Fruit fly (Drosophila melanogaster): ENCODE results near the gene Fim.

DNA sequence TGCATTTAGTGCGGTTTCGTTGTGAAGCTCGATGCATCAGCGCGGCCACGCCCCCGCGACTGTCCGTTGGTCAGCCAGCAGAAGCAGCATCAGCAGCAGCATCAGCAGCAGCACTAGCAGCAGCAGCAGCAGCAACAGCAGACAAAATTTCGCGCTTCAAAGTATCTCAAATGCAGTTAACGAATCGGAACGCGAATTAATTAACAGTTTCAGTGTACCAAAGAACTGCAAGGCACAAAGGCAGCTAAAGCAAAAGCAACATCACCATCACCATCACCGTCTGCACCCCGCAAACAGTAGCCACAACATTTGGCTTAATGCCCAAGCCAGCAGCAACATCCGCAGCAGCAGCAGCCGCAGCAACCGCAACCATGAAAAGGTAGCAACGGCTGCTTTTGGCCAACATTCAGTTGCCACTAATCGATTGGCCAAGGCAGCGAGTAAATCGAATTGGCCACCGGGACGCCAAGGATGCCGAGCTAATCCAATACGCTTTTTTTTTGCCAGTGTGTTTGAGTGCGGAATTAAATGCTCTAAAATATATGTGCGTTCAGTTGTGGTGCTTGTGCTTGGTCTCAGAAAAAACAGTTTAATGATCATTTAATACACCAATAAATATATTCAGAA, 36.2 kb downstream of the Fim start:
- TF ChIP-seq CG8478 (optimal IDR thresholded peaks at IDR 0.05) (no peak), CTCF (optimal IDR thresholded peaks at IDR 0.05) (no peak)

All from S2 (cell line).